Worm (Caenorhabditis elegans) whole organism, mixed stage, embryonic: ENCODE data around the gene C28H8.3.

Source experiments
- M03D4.4 ChIP-seq: sonication (generic microtip); optimal IDR thresholded peaks from 2 replicates; lab custom pipeline; 2017; ENCODE audit warnings: mild to moderate bottlenecking, missing genetic modification characterization, missing compliant biosample characterization
- ceh-43 ChIP-seq: fragments of 200-800 bp; sonication (Bioruptor generic); optimal IDR thresholded peaks from 2 replicates; lab custom pipeline; 2018; ENCODE audit warnings: mild to moderate bottlenecking, missing genetic modification characterization, moderate library complexity, missing compliant biosample characterization
- ces-1 ChIP-seq: fragments of 150-350 bp; optimal IDR thresholded peaks from 2 replicates; lab custom pipeline; 2014; ENCODE audit warnings: missing biosample characterization, missing genetic modification reagents, missing genetic modification characterization
- cnd-1 ChIP-seq: fragments of 200-800 bp; sonication (Bioruptor generic); optimal IDR thresholded peaks from 2 replicates; lab custom pipeline; 2018; ENCODE audit warnings: mild to moderate bottlenecking, missing genetic modification characterization, missing compliant biosample characterization
- drap-1 ChIP-seq: fragments of 200-800 bp; sonication (Bioruptor generic); optimal IDR thresholded peaks from 3 replicates; lab custom pipeline; 2018; ENCODE audit warnings: mild to moderate bottlenecking, missing genetic modification characterization, missing compliant biosample characterization
- elt-1 ChIP-seq: sonication (generic microtip); optimal IDR thresholded peaks from 2 replicates; lab custom pipeline; 2017; ENCODE audit warnings: missing genetic modification characterization, mild to moderate bottlenecking, missing compliant biosample characterization, antibody characterized with exemption, moderate library complexity, borderline replicate concordance; ENCODE audit not compliant: insufficient read depth
- elt-3 ChIP-seq: fragments of 150-350 bp; optimal IDR thresholded peaks from 2 replicates; lab custom pipeline; 2014; ENCODE audit warnings: missing biosample characterization, missing genetic modification characterization
- flh-1 ChIP-seq: fragments of 200-800 bp; sonication (Bioruptor generic); optimal IDR thresholded peaks from 2 replicates; lab custom pipeline; 2018; ENCODE audit warnings: mild to moderate bottlenecking, missing genetic modification characterization, moderate library complexity, missing compliant biosample characterization
- ham-2 ChIP-seq: fragments of 200-800 bp; sonication (Bioruptor generic); optimal IDR thresholded peaks from 2 replicates; lab custom pipeline; 2018; ENCODE audit warnings: mild to moderate bottlenecking, missing genetic modification characterization, missing compliant biosample characterization
- lin-13 ChIP-seq: fragments of 150-350 bp; optimal IDR thresholded peaks from 2 replicates; lab custom pipeline; 2014; ENCODE audit warnings: missing biosample characterization, missing genetic modification characterization
- lsy-2 ChIP-seq: fragments of 150-350 bp; optimal IDR thresholded peaks from 2 replicates; lab custom pipeline; 2014; ENCODE audit warnings: missing biosample characterization, missing genetic modification characterization
- mab-5 ChIP-seq: fragments of 150-350 bp; optimal IDR thresholded peaks from 2 replicates; lab custom pipeline; 2014; ENCODE audit warnings: missing biosample characterization, missing genetic modification characterization
- mep-1 ChIP-seq: fragments of 150-350 bp; optimal IDR thresholded peaks from 2 replicates; lab custom pipeline; 2017; ENCODE audit warnings: missing biosample characterization, missing genetic modification reagents, missing genetic modification characterization, inconsistent platforms
- mls-2 ChIP-seq: sonication (generic microtip); optimal IDR thresholded peaks from 2 replicates; lab custom pipeline; 2016; ENCODE audit warnings: mild to moderate bottlenecking, missing genetic modification characterization, moderate library complexity, missing compliant biosample characterization
- nhr-2 ChIP-seq: fragments of 150-350 bp; optimal IDR thresholded peaks from 2 replicates; lab custom pipeline; 2014; ENCODE audit warnings: missing biosample characterization, missing genetic modification characterization
- nhr-237 ChIP-seq: fragments of 150-350 bp; optimal IDR thresholded peaks from 2 replicates; lab custom pipeline; 2014; ENCODE audit warnings: missing biosample characterization, missing genetic modification characterization
- nhr-28 ChIP-seq: fragments of 150-350 bp; optimal IDR thresholded peaks from 2 replicates; lab custom pipeline; 2014; ENCODE audit warnings: missing biosample characterization, missing genetic modification characterization
- nhr-76 ChIP-seq: sonication (generic microtip); optimal IDR thresholded peaks from 2 replicates; lab custom pipeline; 2017; ENCODE audit warnings: missing biosample characterization, missing genetic modification characterization
- pha-4 ChIP-seq: fragments of 150-350 bp; optimal IDR thresholded peaks from 2 replicates; lab custom pipeline; 2018; ENCODE audit warnings: missing biosample characterization, missing genetic modification reagents, missing genetic modification characterization
- sem-2 ChIP-seq: fragments of 200-800 bp; sonication (Bioruptor generic); optimal IDR thresholded peaks from 2 replicates; lab custom pipeline; 2018; ENCODE audit warnings: mild to moderate bottlenecking, missing genetic modification characterization, missing compliant biosample characterization
- sptf-1 ChIP-seq: sonication (generic microtip); optimal IDR thresholded peaks from 2 replicates; lab custom pipeline; 2017; ENCODE audit warnings: mild to moderate bottlenecking, missing genetic modification characterization, moderate library complexity, missing compliant biosample characterization
- tbx-8 ChIP-seq: fragments of 200-800 bp; sonication (Bioruptor generic); optimal IDR thresholded peaks from 2 replicates; lab custom pipeline; 2018; ENCODE audit warnings: mild to moderate bottlenecking, missing genetic modification characterization, moderate library complexity, missing compliant biosample characterization
- unc-120 ChIP-seq: sonication (generic microtip); optimal IDR thresholded peaks from 2 replicates; lab custom pipeline; 2017; ENCODE audit warnings: missing genetic modification characterization, missing compliant biosample characterization; ENCODE audit not compliant: poor library complexity, severe bottlenecking
- unc-39 ChIP-seq: fragments of 150-350 bp; optimal IDR thresholded peaks from 2 replicates; lab custom pipeline; 2014; ENCODE audit warnings: missing biosample characterization, missing genetic modification characterization
- unc-62 ChIP-seq: fragments of 150-350 bp; optimal IDR thresholded peaks from 2 replicates; lab custom pipeline; 2014; ENCODE audit warnings: missing biosample characterization, missing genetic modification reagents, missing genetic modification characterization
- zip-8 ChIP-seq: fragments of 150-350 bp; optimal IDR thresholded peaks from 2 replicates; lab custom pipeline; 2014; ENCODE audit warnings: missing biosample characterization, missing genetic modification characterization
- ztf-11 ChIP-seq: fragments of 150-350 bp; optimal IDR thresholded peaks from 2 replicates; lab custom pipeline; 2014; ENCODE audit warnings: missing biosample characterization, missing genetic modification characterization

The C28H8.3 gene

ce11 chrIII:5945865-5946264 is 37.4 kb downstream of the C28H8.3 start, which contains the start of gene F25B5.5:
Gene F25B5.5 (minus strand): TSS chrIII:5946124.
- TF ChIP-seq cnd-1 (tag; lab: Kevin White, UChicago) (no peak), M03D4.4 (tag; lab: Kevin White, UChicago) (no peak), mls-2 (tag; lab: Kevin White, UChicago) (no peak), ces-1 (GFP tag; lab: Kevin White, UChicago) (no peak), nhr-28 (no peak), sem-2 (GFP tag; lab: Kevin White, UChicago) (no peak), ceh-43 (GFP tag; lab: Kevin White, UChicago) (no peak), drap-1 (GFP tag; lab: Kevin White, UChicago) (no peak), tbx-8 (GFP tag; lab: Kevin White, UChicago) (no peak), sptf-1 (no peak), mab-5 (no peak), ham-2 (GFP tag; lab: Kevin White, UChicago) (no peak), flh-1 (GFP tag; lab: Kevin White, UChicago) (no peak), pha-4 (no peak), mep-1 (tag; lab: Kevin White, UChicago) (no peak), lin-13 (tag; lab: Kevin White, UChicago) (no peak)

ce11 chrIII:5948162-5948933 is 39.8 kb downstream of the C28H8.3 start, which contains the start of the genes F25B5.6 and F25B5.3:
Gene F25B5.6 (minus strand): TSS chrIII:5948733.
Gene F25B5.3 (plus strand): TSS chrIII:5948883.
- TF ChIP-seq sptf-1, result no peak
- peak; percentile 51 for TF ChIP-seq ces-1 (GFP tag; lab: Kevin White, UChicago)

ce11 chrIII:5948986-5949385 is 40.5 kb downstream of the C28H8.3 start:
- TF ChIP-seq unc-120 (tag; lab: Kevin White, UChicago), result no peak
- no peak for TF ChIP-seq nhr-28
- TF ChIP-seq lsy-2 (tag; lab: Kevin White, UChicago), result no peak
- no peak for TF ChIP-seq sptf-1
- no peak for TF ChIP-seq elt-1
- no peak for TF ChIP-seq ces-1 (GFP tag; lab: Kevin White, UChicago)
- no peak for TF ChIP-seq nhr-76 (tag; lab: Kevin White, UChicago)
- no peak for TF ChIP-seq elt-3
- no peak for TF ChIP-seq zip-8 (tag; lab: Kevin White, UChicago)
- TF ChIP-seq ceh-43 (GFP tag; lab: Kevin White, UChicago), result no peak
- TF ChIP-seq nhr-237 (tag; lab: Kevin White, UChicago), result no peak

ce11 chrIII:5949817-5950216 is 41.3 kb downstream of the C28H8.3 start:
- TF ChIP-seq mep-1 (tag; lab: Kevin White, UChicago) (no peak), M03D4.4 (tag; lab: Kevin White, UChicago) (no peak), tbx-8 (GFP tag; lab: Kevin White, UChicago) (no peak), unc-120 (tag; lab: Kevin White, UChicago) (peak; percentile 29), ces-1 (GFP tag; lab: Kevin White, UChicago) (peak; percentile 4), unc-62 (GFP tag; lab: Kevin White, UChicago) (peak; percentile 16)
- TF ChIP-seq, all 35 proteins: peak for 3

- TF ChIP-seq lsy-2 (tag; lab: Kevin White, UChicago), result no peak
Observed at ce11 chrIII:5950756-5951345, 42.4 kb downstream of the C28H8.3 start.

- TF ChIP-seq unc-39, result no peak
- no peak for TF ChIP-seq unc-120 (tag; lab: Kevin White, UChicago)
- no peak for TF ChIP-seq ztf-11 (tag; lab: Kevin White, UChicago)
- TF ChIP-seq nhr-2, result no peak
- no peak for TF ChIP-seq ceh-43 (GFP tag; lab: Kevin White, UChicago)
- no peak for TF ChIP-seq flh-1 (GFP tag; lab: Kevin White, UChicago)
- no peak for TF ChIP-seq unc-62 (GFP tag; lab: Kevin White, UChicago)
- no peak for TF ChIP-seq lsy-2 (tag; lab: Kevin White, UChicago)
- TF ChIP-seq M03D4.4 (tag; lab: Kevin White, UChicago), result no peak
- TF ChIP-seq mab-5, result no peak
- no peak for TF ChIP-seq nhr-76 (tag; lab: Kevin White, UChicago)
Observed at ce11 chrIII:5951589-5952378, 43.3 kb downstream of the C28H8.3 start.
